Worm (Caenorhabditis elegans): ENCODE results near the gene zhit-2.

- TF ChIP-seq skn-1 (tag; optimal IDR thresholded peaks at IDR 0.05): no peak
- no peak for TF ChIP-seq ceh-82 (tag; optimal IDR thresholded peaks at IDR 0.05)
- no peak for TF ChIP-seq lsy-2 (tag; optimal IDR thresholded peaks at IDR 0.05)
- TF ChIP-seq elt-3 (tag; optimal IDR thresholded peaks at IDR 0.05): no peak
- no peak for TF ChIP-seq unc-55 (GFP tag; optimal IDR thresholded peaks at IDR 0.05)
- TF ChIP-seq ama-1 (optimal IDR thresholded peaks at IDR 0.05): no peak
- TF ChIP-seq mbf-1 (tag; optimal IDR thresholded peaks at IDR 0.05): no peak
- no peak for TF ChIP-seq nhr-237 (tag; optimal IDR thresholded peaks at IDR 0.05)
- no peak for TF ChIP-seq unc-62 (GFP tag; optimal IDR thresholded peaks at IDR 0.05)
- TF ChIP-seq nhr-77 (tag; optimal IDR thresholded peaks at IDR 0.05): no peak
- TF ChIP-seq zag-1 (tag; optimal IDR thresholded peaks at IDR 0.05): no peak
- TF ChIP-seq unc-39 (tag; optimal IDR thresholded peaks at IDR 0.05): no peak
- no peak for TF ChIP-seq gmeb-1 (tag; optimal IDR thresholded peaks at IDR 0.05)
- no peak for TF ChIP-seq sma-9 (GFP tag; optimal IDR thresholded peaks at IDR 0.05)
- TF ChIP-seq sma-9 (tag; optimal IDR thresholded peaks at IDR 0.05): no peak
Observed at ce11 chrIII:4277762-4278161, 33.6 kb upstream of the zhit-2 start.

Data from whole organism, L2 larva.